Fruit fly (Drosophila melanogaster): ENCODE measurements around the gene Ccp84Aa.
A peak's percentile ranks its signal among the peaks of the same experiment; 100 is the strongest.

The Ccp84Aa gene

DNA sequence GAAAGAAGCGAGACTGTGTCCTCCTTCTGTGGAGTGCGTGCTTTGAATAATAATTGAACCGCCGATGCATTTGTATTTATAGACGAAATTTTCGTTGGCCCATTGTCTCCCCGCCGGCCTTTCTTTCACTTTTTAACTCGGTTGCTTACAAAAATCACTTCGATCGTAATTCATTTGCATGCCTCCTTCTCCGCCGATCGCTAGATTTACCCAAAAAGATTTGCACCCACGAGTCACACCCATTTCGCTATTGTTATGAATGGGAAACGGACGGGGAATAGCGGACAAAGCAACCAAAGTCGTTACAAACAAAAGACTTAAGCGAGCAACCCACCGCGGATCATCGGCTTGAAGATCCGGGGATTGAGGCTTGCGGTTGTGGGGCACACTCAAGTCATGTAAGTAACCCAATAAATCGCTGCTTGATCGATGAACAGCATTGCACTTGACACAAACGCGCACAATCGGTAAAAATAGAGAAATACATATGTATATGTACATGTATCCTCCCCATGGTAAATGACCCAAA lies 7.6 kb upstream of the Ccp84Aa start, which contains the start of gene Ccp84Ac:
Gene Ccp84Ac, minus strand, starts transcription at position 51 of the 529 bp plus-strand sequence.
- TF ChIP-seq fd96Ca (GFP tag; IDR thresholded peaks at IDR 0.05) (no peak), Pif1B (GFP tag; optimal IDR thresholded peaks at IDR 0.05) (no peak), CG32121 (GFP tag; IDR thresholded peaks at IDR 0.05) (no peak), Pif1A (GFP tag; optimal IDR thresholded peaks at IDR 0.05) (no peak), CG12605 (GFP tag; IDR thresholded peaks at IDR 0.05) (no peak), CG10348 (GFP tag; IDR thresholded peaks at IDR 0.05) (no peak), CG4496 (GFP tag; IDR thresholded peaks at IDR 0.05) (no peak), EcR (GFP tag; optimal IDR thresholded peaks at IDR 0.05) (no peak), CG9948 (tag; optimal IDR thresholded peaks at IDR 0.05) (no peak), CG34367 (tag; optimal IDR thresholded peaks at IDR 0.05) (no peak), gl (tag; optimal IDR thresholded peaks at IDR 0.05) (no peak), D1 (tag; optimal IDR thresholded peaks at IDR 0.05) (no peak), Snoo (tag; optimal IDR thresholded peaks at IDR 0.05) (no peak), Ets98B (GFP tag; IDR thresholded peaks at IDR 0.05) (no peak), CG14655 (GFP tag; optimal IDR thresholded peaks at IDR 0.05) (no peak), CG15710 (tag; optimal IDR thresholded peaks at IDR 0.05) (no peak), CG8301 (tag; optimal IDR thresholded peaks at IDR 0.05) (no peak)

DNA sequence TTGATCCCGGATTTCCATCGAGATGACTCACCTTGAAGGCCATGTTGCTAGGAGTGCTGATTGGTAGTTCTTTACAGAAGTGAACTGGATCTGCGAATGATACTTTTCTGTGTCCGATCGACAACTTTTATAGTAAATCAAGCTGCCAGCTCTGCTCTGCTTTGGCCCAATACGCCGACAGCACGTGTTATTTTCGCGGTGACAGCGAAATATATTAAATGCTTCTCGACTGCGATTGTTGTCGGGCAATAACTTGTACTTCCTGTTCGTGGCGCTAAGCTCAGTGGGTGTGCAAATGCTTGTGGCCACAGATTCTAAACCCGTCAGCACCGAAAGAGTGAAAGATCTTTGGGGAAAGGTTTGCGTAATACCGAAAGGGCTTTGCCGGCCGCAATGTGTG lies 1.1 kb upstream of the Ccp84Aa start, which contains the start of gene Ccp84Ab:
Gene Ccp84Ab, minus strand, starts transcription at position 101 of the 400 bp plus-strand sequence.
- TF ChIP-seq CG8301 (tag; optimal IDR thresholded peaks at IDR 0.05) (no peak), Pif1A (GFP tag; optimal IDR thresholded peaks at IDR 0.05) (no peak), D1 (tag; optimal IDR thresholded peaks at IDR 0.05) (no peak)

DNA sequence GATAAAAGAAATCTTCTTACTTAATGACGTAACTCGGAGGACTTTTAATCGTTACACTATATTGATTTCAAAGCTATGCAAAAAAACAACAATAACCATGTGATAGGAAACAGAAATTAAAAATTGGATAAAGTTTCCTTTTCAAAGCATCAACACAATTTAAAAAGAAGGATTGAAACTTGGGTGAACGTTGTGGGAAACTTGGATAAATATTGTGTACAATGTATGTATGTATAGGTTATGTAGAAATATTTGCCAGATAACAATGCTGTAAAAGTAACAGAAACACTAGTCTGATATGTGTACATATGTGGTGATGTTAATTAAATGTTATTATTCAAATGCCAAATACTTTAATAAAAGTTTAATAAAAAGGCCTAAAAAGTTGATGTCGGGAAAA lies 2.4 kb downstream of the Ccp84Aa start:
- TF ChIP-seq D1 (tag; optimal IDR thresholded peaks at IDR 0.05) (peak; percentile 64), CG14655 (GFP tag; optimal IDR thresholded peaks at IDR 0.05) (no peak), fd96Ca (GFP tag; IDR thresholded peaks at IDR 0.05) (no peak)

DNA sequence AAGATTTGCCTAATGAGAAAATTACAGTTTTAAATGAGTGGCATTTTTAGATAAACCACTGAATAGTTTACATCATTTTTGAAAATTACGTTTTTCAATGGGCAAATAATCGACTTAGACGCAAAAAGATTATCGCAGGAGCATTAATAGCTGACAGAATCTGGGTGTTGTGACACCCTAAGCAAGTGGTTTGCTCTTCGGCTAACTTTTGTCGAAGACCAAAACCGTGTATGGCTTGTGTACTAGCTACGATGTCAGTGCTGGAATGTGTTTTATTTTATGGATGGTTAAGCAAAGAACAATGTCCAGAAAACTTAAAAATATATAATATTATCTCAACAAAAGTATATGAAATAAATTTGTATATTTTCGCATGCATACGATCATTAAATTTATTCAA lies 5.0 kb downstream of the Ccp84Aa start:
- TF ChIP-seq D1 (tag; optimal IDR thresholded peaks at IDR 0.05) (peak; percentile 67), Ets98B (GFP tag; IDR thresholded peaks at IDR 0.05) (no peak)

DNA sequence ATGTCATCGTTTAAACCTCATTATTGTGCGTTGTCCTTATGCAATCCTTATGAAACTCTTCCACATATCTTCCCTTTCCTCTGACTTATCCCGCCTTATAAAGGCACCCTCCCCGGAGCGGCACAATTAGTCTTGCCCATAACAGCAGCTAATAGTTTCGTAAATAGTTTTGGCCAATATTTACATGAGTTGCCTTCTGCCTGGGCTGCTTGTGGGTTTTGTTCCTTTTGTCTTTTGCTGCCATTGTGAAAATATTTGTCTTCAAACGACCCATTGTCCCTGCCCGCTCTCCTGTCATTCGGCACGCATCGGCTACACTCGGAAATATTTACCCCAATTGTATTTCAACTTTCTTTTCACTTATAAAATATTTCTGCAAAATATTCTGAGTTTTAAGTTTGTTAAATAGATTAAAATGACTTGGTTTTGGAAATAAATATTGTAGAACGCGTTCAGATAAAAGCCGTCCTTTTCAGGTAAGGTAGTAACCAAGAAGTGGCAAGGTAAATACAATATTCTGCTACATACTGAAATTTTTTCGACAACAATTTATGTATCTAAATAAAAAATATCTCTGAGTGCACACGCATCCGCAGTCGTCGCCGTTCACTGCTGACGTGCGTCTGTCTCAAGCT lies 19.8 kb downstream of the Ccp84Aa start:
- TF ChIP-seq gl (tag; optimal IDR thresholded peaks at IDR 0.05) (no peak), Pif1B (GFP tag; optimal IDR thresholded peaks at IDR 0.05) (no peak), Ets98B (GFP tag; IDR thresholded peaks at IDR 0.05) (no peak), EcR (GFP tag; optimal IDR thresholded peaks at IDR 0.05) (no peak), CG9948 (tag; optimal IDR thresholded peaks at IDR 0.05) (no peak), CG15710 (tag; optimal IDR thresholded peaks at IDR 0.05) (no peak), CG32121 (GFP tag; IDR thresholded peaks at IDR 0.05) (no peak), CG8159 (tag; optimal IDR thresholded peaks at IDR 0.05) (peak; percentile 34), CG34367 (tag; optimal IDR thresholded peaks at IDR 0.05) (no peak), CG12605 (GFP tag; IDR thresholded peaks at IDR 0.05) (no peak), Pif1A (GFP tag; optimal IDR thresholded peaks at IDR 0.05) (peak; percentile 4), CG14655 (GFP tag; optimal IDR thresholded peaks at IDR 0.05) (peak; percentile 44), CG10348 (GFP tag; IDR thresholded peaks at IDR 0.05) (no peak)

DNA sequence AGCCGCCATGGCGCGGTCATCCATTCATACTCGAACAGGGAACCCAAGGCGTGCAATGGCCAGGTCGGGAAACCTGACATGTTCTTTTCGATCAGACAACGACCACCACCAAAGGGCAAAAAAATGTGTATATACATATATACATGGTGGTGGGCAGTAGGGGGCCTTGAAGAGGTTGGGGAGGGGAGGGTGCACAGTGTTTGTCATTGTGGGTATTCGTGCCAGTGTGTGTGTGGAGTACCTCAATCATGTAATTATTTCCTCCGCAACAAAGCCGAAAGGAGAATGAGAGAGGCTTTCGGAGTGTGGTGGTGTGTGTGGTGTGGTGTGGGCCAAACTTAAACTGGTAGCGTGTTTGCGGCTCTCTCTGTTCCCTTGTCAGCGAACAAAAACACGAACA lies 22.2 kb downstream of the Ccp84Aa start:
- TF ChIP-seq CG34367 (tag; optimal IDR thresholded peaks at IDR 0.05) (no peak), gl (tag; optimal IDR thresholded peaks at IDR 0.05) (peak; percentile 53), D1 (tag; optimal IDR thresholded peaks at IDR 0.05) (no peak), CG10348 (GFP tag; IDR thresholded peaks at IDR 0.05) (no peak)

DNA sequence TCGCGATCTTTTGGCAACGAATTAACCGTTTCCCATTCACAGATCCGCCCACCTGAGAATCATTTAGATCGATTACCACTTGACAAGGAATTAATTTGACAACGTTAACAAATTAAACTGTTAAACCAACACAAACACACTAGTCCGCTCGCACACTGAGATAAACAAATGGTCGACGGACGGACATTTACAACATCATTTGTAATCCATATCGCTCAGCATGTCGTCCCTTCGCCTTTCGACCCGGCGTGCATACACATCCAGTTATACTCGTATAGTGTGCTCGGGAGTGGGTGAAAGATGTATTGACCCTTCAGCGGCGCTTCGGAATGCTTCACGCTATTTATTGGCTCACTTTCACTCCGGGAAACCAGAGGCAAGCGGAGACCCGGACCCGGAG lies 31.8 kb downstream of the Ccp84Aa start:
- no peak for TF ChIP-seq CG4496 (GFP tag; IDR thresholded peaks at IDR 0.05)

DNA sequence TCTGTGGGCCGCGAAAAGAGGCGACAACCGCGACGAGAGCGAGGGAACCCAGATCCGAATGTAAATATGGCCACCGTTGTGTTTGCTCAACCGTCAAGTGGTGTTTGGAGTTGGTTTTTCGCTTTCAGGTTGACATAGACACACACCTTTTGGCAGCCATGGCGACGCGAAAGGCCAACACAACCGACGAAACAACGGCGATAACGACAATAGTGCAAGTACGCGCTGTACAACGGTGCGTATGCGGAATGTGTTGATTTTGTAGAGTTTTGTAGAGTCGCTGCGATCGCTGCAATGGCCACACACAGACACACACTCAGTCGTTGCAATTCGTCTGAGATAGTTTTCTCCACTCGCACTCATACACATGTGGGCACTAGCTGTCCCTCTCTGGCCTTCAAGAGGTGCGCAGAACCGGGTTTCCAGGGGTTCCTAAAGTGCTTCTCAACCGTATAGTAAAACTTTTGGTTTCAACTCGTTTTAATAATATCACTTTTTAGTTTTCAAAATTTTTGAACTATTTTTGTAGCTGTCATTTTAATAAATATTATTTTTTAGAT lies 37.6 kb downstream of the Ccp84Aa start:
- TF ChIP-seq gl (tag; optimal IDR thresholded peaks at IDR 0.05) (no peak), Pif1B (GFP tag; optimal IDR thresholded peaks at IDR 0.05) (no peak), Ets98B (GFP tag; IDR thresholded peaks at IDR 0.05) (no peak), fd96Ca (GFP tag; IDR thresholded peaks at IDR 0.05) (0 out of 3 replicates have a peak, but pooled peaks have one; percentile 53), CG14655 (GFP tag; optimal IDR thresholded peaks at IDR 0.05) (no peak)

DNA sequence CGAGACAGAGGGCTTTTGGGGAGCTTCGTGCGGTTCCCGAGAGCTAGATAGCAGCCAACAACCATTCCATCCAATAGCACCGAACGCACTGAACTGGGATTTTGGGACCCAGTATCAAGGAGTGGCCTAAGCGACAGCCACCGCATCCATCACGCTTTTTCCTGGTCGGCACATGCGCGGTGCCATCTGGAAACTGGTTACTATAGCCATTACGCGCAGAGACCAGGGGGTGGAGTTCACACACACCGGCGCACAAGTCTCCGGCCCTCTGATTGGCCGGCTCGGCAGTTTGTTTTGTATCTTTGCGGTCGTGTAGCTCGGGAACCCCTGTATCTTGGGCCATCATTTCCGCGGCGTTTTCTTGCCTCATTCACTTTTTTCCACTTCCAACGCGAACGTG lies 38.1 kb downstream of the Ccp84Aa start, which contains the start of gene pb:
Gene pb, minus strand, starts transcription at position 81 of the 400 bp plus-strand sequence.
- TF ChIP-seq CG8159 (tag; optimal IDR thresholded peaks at IDR 0.05) (no peak), fd96Ca (GFP tag; IDR thresholded peaks at IDR 0.05) (peak; percentile 51; the same call in 2 of the 3 replicates), CG32121 (GFP tag; IDR thresholded peaks at IDR 0.05) (peak; percentile 58)
